Worm (Caenorhabditis elegans) whole organism, mixed stage, embryonic: ENCODE results near the gene C16C4.17.

ENCODE experiments used
- ces-1 ChIP-seq: fragments of 150-350 bp; optimal IDR thresholded peaks from 2 replicates; lab custom pipeline; 2014; ENCODE audit warnings: missing biosample characterization, missing genetic modification reagents, missing genetic modification characterization
- elt-3 ChIP-seq: fragments of 150-350 bp; optimal IDR thresholded peaks from 2 replicates; lab custom pipeline; 2014; ENCODE audit warnings: missing biosample characterization, missing genetic modification characterization
- ham-2 ChIP-seq: fragments of 200-800 bp; sonication (Bioruptor generic); optimal IDR thresholded peaks from 2 replicates; lab custom pipeline; 2018; ENCODE audit warnings: mild to moderate bottlenecking, missing genetic modification characterization, missing compliant biosample characterization
- lin-32 ChIP-seq: fragments of 200-800 bp; sonication (Bioruptor generic); optimal IDR thresholded peaks from 2 replicates; lab custom pipeline; 2018; ENCODE audit warnings: mild to moderate bottlenecking, missing genetic modification characterization, missing compliant biosample characterization
- nhr-12 ChIP-seq: fragments of 150-350 bp; optimal IDR thresholded peaks from 2 replicates; lab custom pipeline; 2014; ENCODE audit warnings: missing biosample characterization, missing genetic modification characterization
- snpc-4 ChIP-seq: fragments of 150-350 bp; optimal IDR thresholded peaks from 2 replicates; lab custom pipeline; 2014; ENCODE audit warnings: missing biosample characterization, missing genetic modification characterization
- unc-39 ChIP-seq: fragments of 150-350 bp; optimal IDR thresholded peaks from 2 replicates; lab custom pipeline; 2014; ENCODE audit warnings: missing biosample characterization, missing genetic modification characterization

DNA sequence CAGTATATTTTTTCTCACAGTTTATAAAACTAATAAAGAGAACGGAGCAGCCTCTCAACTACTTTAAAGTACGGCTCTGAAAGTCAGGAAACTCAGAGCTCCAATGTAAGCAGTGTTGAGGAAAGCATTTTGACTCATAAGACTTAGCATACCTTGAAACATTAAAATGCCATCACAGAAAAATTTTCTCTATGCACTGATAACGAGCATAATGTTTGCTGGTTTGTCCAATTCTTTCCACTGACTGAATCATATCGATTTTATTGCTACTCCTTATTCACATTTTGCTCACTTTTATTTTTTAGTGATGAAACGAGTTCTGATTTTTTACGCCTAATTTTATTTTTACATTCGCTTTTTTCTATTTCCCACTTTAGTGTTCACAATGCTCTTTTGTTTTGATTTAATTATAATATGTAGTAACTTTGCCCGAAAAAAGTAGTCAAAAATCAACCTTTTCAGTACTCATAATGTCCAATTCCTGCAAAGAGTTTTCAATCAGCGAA, 32.4 kb upstream of the C16C4.17 start, which contains the start of gene math-39:
- no peak for TF ChIP-seq snpc-4 (tag; lab: Kevin White, UChicago)
- no peak for TF ChIP-seq ces-1 (GFP tag; lab: Kevin White, UChicago)
- no peak for TF ChIP-seq unc-39 (tag; lab: Kevin White, UChicago)
- TF ChIP-seq lin-32, result no peak
- TF ChIP-seq elt-3, result no peak
- TF ChIP-seq nhr-12 (tag; lab: Kevin White, UChicago), result no peak
- TF ChIP-seq ham-2 (GFP tag; lab: Kevin White, UChicago), result no peak
